Worm (Caenorhabditis elegans): Measurements from ENCODE around the gene sgk-1.

DNA sequence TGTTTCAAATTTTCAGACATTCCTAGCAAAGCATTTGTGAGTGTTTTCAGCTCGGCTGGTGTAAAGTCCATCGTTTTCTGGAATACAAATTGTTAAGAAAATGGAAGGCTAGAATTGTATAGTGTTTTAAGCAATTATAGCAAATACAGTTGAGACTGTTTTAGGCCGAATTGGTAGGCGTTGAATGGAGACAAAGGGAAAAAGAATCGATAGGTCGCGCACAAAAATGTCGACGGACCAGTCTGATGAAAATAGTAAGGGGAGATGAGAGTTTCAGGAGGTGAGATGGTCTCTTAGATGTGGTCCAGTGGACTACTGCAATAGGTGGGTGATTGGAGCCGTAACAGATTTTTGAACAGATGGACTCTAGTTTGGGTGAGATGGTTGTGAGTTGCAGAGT, 21.3 kb downstream of the sgk-1 start:
- TF ChIP-seq elt-3 (tag; optimal IDR thresholded peaks at IDR 0.05) (no peak), elt-1 (tag; optimal IDR thresholded peaks at IDR 0.05; ENCODE audit: borderline replicate concordance, insufficient read depth) (no peak), nhr-76 (tag; optimal IDR thresholded peaks at IDR 0.05) (no peak), mep-1 (tag; optimal IDR thresholded peaks at IDR 0.05) (no peak), unc-62 (GFP tag; optimal IDR thresholded peaks at IDR 0.05) (no peak), unc-39 (tag; optimal IDR thresholded peaks at IDR 0.05) (no peak), snpc-4 (tag; optimal IDR thresholded peaks at IDR 0.05) (no peak), ham-2 (GFP tag; optimal IDR thresholded peaks at IDR 0.05) (no peak), mab-5 (tag; optimal IDR thresholded peaks at IDR 0.05) (no peak), pha-4 (tag; optimal IDR thresholded peaks at IDR 0.05) (no peak), nhr-12 (tag; optimal IDR thresholded peaks at IDR 0.05) (no peak), mls-2 (tag; optimal IDR thresholded peaks at IDR 0.05) (no peak)
